Worm (Caenorhabditis elegans) whole organism, L1 larva: ENCODE measurements around the gene str-175.

Experiments
- mep-1 ChIP-seq: fragments of 150-350 bp; optimal IDR thresholded peaks from 2 replicates; lab custom pipeline; 2014; ENCODE audit warnings: missing biosample characterization, missing genetic modification characterization
- nhr-12 ChIP-seq: sonication (generic microtip); optimal IDR thresholded peaks from 2 replicates; lab custom pipeline; 2017; ENCODE audit warnings: missing biosample characterization, missing genetic modification characterization
- skn-1 ChIP-seq: fragments of 150-350 bp; optimal IDR thresholded peaks from 2 replicates; lab custom pipeline; 2014; ENCODE audit warnings: missing biosample characterization, missing genetic modification characterization
- xbp-1 ChIP-seq: sonication (generic microtip); optimal IDR thresholded peaks from 2 replicates; lab custom pipeline; 2016; ENCODE audit warnings: missing genetic modification characterization, missing compliant biosample characterization
- zip-4 ChIP-seq: fragments of 200-800 bp; sonication (Bioruptor generic); optimal IDR thresholded peaks from 2 replicates; lab custom pipeline; 2018; ENCODE audit warnings: mild to moderate bottlenecking, missing genetic modification characterization, moderate library complexity, missing compliant biosample characterization

DNA sequence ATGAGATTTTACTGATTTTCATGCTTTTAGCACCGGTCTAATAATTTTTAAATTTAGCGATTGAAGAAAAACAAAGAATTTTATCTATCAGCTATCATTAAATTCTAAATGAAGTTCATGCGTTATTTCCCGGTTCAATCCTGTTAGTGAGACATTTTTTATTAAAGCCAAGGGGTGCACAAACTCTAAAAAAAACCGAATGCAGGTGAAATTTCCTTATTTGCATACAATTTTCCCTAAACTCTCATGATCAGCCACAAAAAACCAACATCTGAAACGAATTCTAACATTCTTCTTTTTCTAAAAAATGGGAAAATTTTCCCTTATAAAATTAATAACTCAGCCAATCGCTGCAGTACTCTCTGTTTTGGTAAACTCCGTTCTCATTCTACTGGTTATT lies 42.6 kb upstream of the str-175 start, which contains the start of gene str-156:
- TF ChIP-seq zip-4 (GFP tag; lab: Kevin White, UChicago): no peak
- no peak for TF ChIP-seq xbp-1 (tag; lab: Kevin White, UChicago)
- no peak for TF ChIP-seq skn-1 (tag; lab: Kevin White, UChicago)
- no peak for TF ChIP-seq nhr-12 (tag; lab: Kevin White, UChicago)
- TF ChIP-seq mep-1: no peak
